Worm (Caenorhabditis elegans) whole organism, late embryonic: ENCODE results near the gene F36D3.8.

Source experiments
- C08G9.2 ChIP-seq: sonication (generic microtip); optimal IDR thresholded peaks from 2 replicates; lab custom pipeline; 2016; ENCODE audit warnings: mild to moderate bottlenecking, missing genetic modification characterization, moderate library complexity, missing compliant biosample characterization
- C38D4.7 ChIP-seq: fragments of 200-800 bp; sonication (Bioruptor generic); optimal IDR thresholded peaks from 2 replicates; lab custom pipeline; 2018; ENCODE audit warnings: mild to moderate bottlenecking, missing genetic modification characterization, moderate library complexity, missing compliant biosample characterization
- F13H6.1 ChIP-seq: sonication (generic microtip); optimal IDR thresholded peaks from 2 replicates; lab custom pipeline; 2016; ENCODE audit warnings: missing genetic modification characterization, missing compliant biosample characterization
- K02D7.2 ChIP-seq: sonication (generic microtip); optimal IDR thresholded peaks from 2 replicates; lab custom pipeline; 2017; ENCODE audit warnings: mild to moderate bottlenecking, missing genetic modification characterization, missing compliant biosample characterization
- K09A11.1 ChIP-seq: sonication (generic microtip); optimal IDR thresholded peaks from 2 replicates; lab custom pipeline; 2017; ENCODE audit warnings: antibody characterized with exemption, mild to moderate bottlenecking, missing genetic modification characterization, missing compliant biosample characterization; ENCODE audit not compliant: insufficient read depth
- T23F11.4 ChIP-seq: fragments of 200-800 bp; sonication (Bioruptor generic); optimal IDR thresholded peaks from 2 replicates; lab custom pipeline; 2018; ENCODE audit warnings: mild to moderate bottlenecking, missing genetic modification characterization, missing compliant biosample characterization
- ama-1 ChIP-seq: fragments of 150-350 bp; optimal IDR thresholded peaks from 2 replicates; lab custom pipeline; 2014
- ceh-14 ChIP-seq: sonication (generic microtip); optimal IDR thresholded peaks from 2 replicates; lab custom pipeline; 2016; ENCODE audit warnings: missing genotype, missing genetic modification characterization, missing compliant biosample characterization
- ceh-19 ChIP-seq: fragments of 200-800 bp; sonication (Bioruptor generic); optimal IDR thresholded peaks from 2 replicates; lab custom pipeline; 2018; ENCODE audit warnings: mild to moderate bottlenecking, missing genetic modification characterization, missing compliant biosample characterization
- ceh-22 ChIP-seq: sonication (generic microtip); optimal IDR thresholded peaks from 2 replicates; lab custom pipeline; 2017; ENCODE audit warnings: missing biosample characterization, missing genetic modification characterization
- ceh-34 ChIP-seq: sonication (generic microtip); optimal IDR thresholded peaks from 2 replicates; lab custom pipeline; 2016; ENCODE audit warnings: mild to moderate bottlenecking, missing genetic modification characterization, missing compliant biosample characterization
- ceh-45 ChIP-seq: fragments of 200-800 bp; sonication (Bioruptor generic); IDR thresholded peaks from 2 replicates; pipeline ENCODE4 v1.3.6; 2022; ENCODE audit warnings: missing genetic modification reagents, missing genetic modification characterization, missing compliant biosample characterization
- ceh-48 ChIP-seq: sonication (generic microtip); optimal IDR thresholded peaks from 2 replicates; lab custom pipeline; 2016; ENCODE audit warnings: missing genetic modification characterization, inconsistent platforms, missing compliant biosample characterization
- ceh-6 ChIP-seq: fragments of 200-800 bp; sonication (Bioruptor generic); optimal IDR thresholded peaks from 2 replicates; lab custom pipeline; 2018; ENCODE audit warnings: mild to moderate bottlenecking, missing genetic modification characterization, missing compliant biosample characterization
- ceh-9 ChIP-seq: sonication (generic microtip); optimal IDR thresholded peaks from 2 replicates; lab custom pipeline; 2016; ENCODE audit warnings: mild to moderate bottlenecking, missing genetic modification characterization, inconsistent platforms, missing compliant biosample characterization
- che-1 ChIP-seq: sonication (generic microtip); optimal IDR thresholded peaks from 2 replicates; lab custom pipeline; 2016; ENCODE audit warnings: mild to moderate bottlenecking, missing genetic modification characterization, missing compliant biosample characterization
- elt-2 ChIP-seq: sonication (generic microtip); optimal IDR thresholded peaks from 2 replicates; lab custom pipeline; 2016; ENCODE audit warnings: missing genetic modification reagents, missing genetic modification characterization, missing compliant biosample characterization
- elt-4 ChIP-seq: sonication (generic microtip); optimal IDR thresholded peaks from 2 replicates; lab custom pipeline; 2016; ENCODE audit warnings: missing genetic modification characterization, missing compliant biosample characterization
- ets-4 ChIP-seq: sonication (generic microtip); optimal IDR thresholded peaks from 2 replicates; lab custom pipeline; 2016; ENCODE audit warnings: missing genetic modification characterization, missing compliant biosample characterization
- eyg-1 ChIP-seq: sonication (generic microtip); optimal IDR thresholded peaks from 2 replicates; lab custom pipeline; 2016; ENCODE audit warnings: missing genotype, missing genetic modification characterization, missing compliant biosample characterization
- fax-1 ChIP-seq: sonication (generic microtip); optimal IDR thresholded peaks from 2 replicates; lab custom pipeline; 2016; ENCODE audit warnings: missing genotype, missing genetic modification characterization, missing compliant biosample characterization
- fkh-6 ChIP-seq: sonication (generic microtip); optimal IDR thresholded peaks from 2 replicates; lab custom pipeline; 2016; ENCODE audit warnings: missing genetic modification characterization, missing compliant biosample characterization
- gmeb-2 ChIP-seq: sonication (generic microtip); optimal IDR thresholded peaks from 2 replicates; lab custom pipeline; 2016; ENCODE audit warnings: missing genetic modification characterization, inconsistent platforms, missing compliant biosample characterization
- hlh-8 ChIP-seq: sonication (generic microtip); optimal IDR thresholded peaks from 2 replicates; lab custom pipeline; 2016; ENCODE audit warnings: missing genotype, missing genetic modification characterization, missing compliant biosample characterization
- lim-6 ChIP-seq: sonication (generic microtip); optimal IDR thresholded peaks from 2 replicates; lab custom pipeline; 2016; ENCODE audit warnings: missing genetic modification characterization, missing compliant biosample characterization
- nfya-1 ChIP-seq: sonication (generic microtip); optimal IDR thresholded peaks from 2 replicates; lab custom pipeline; 2017; ENCODE audit warnings: missing genetic modification characterization, mild to moderate bottlenecking, missing compliant biosample characterization, antibody characterized with exemption, moderate library complexity
- nhr-232 ChIP-seq: sonication (generic microtip); optimal IDR thresholded peaks from 2 replicates; lab custom pipeline; 2016; ENCODE audit warnings: missing genetic modification characterization, missing compliant biosample characterization
- pat-9 ChIP-seq: fragments of 200-800 bp; sonication (Bioruptor generic); optimal IDR thresholded peaks from 2 replicates; lab custom pipeline; 2018; ENCODE audit warnings: mild to moderate bottlenecking, missing genetic modification characterization, moderate library complexity, missing compliant biosample characterization
- pros-1 ChIP-seq: fragments of 150-350 bp; optimal IDR thresholded peaks from 2 replicates; lab custom pipeline; 2014; ENCODE audit warnings: missing biosample characterization, missing genetic modification reagents, missing genetic modification characterization
- sdc-2 ChIP-seq: sonication (generic microtip); optimal IDR thresholded peaks from 2 replicates; lab custom pipeline; 2016; ENCODE audit warnings: missing genotype, missing genetic modification characterization, missing compliant biosample characterization
- sox-4 ChIP-seq: sonication (generic microtip); optimal IDR thresholded peaks from 2 replicates; lab custom pipeline; 2017; ENCODE audit warnings: mild to moderate bottlenecking, missing genetic modification characterization, inconsistent platforms, missing compliant biosample characterization
- tbx-2 ChIP-seq: sonication (generic microtip); optimal IDR thresholded peaks from 2 replicates; lab custom pipeline; 2016; ENCODE audit warnings: missing genetic modification characterization, missing compliant biosample characterization
- tbx-7 ChIP-seq: sonication (generic microtip); optimal IDR thresholded peaks from 2 replicates; lab custom pipeline; 2016; ENCODE audit warnings: missing genotype, missing genetic modification characterization, missing compliant biosample characterization
- ttx-3 ChIP-seq: sonication (generic microtip); optimal IDR thresholded peaks from 2 replicates; lab custom pipeline; 2016; ENCODE audit warnings: missing genetic modification reagents, missing genetic modification characterization, missing compliant biosample characterization
- unc-3 ChIP-seq, 2 experiments: fragments of 200-800 bp in 1 of 2; sonication (Bioruptor generic) in 1 of 2; sonication (generic microtip) in 1 of 2; conservative IDR thresholded peaks in 1 of 2; optimal IDR thresholded peaks in 1 of 2; 2 replicates each; pipeline versions ENCODE4 v1.3.6 to Lab custom; 2016 to 2022; ENCODE audit warnings: missing compliant biosample characterization in 2 of 2, missing genetic modification characterization in 2 of 2, missing genetic modification reagents in 1 of 2
- unc-86 ChIP-seq: sonication (generic microtip); optimal IDR thresholded peaks from 2 replicates; lab custom pipeline; 2016; ENCODE audit warnings: missing genetic modification characterization, missing compliant biosample characterization

The F36D3.8 gene

DNA sequence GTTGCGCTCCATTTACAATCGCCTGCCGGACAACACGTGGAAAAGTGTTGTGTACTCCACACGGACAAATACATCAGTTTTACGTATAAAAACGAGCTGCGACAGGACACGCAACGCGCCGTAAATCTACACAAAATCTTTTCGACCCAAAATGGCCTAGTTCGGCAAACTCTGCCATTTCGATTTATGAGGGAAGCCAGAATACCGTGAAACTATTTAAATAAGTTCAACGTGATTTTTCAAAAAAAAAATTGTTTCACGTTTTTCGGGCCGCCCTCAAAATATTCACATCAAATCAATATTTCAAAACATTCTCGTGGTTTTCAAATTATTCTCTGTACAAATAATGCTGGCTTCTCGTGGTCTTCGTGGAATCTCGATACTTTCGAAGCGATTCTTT, at the start of gene F36D3.8:
Gene F36D3.8 (plus strand): TSS at position 301 of the 400 bp plus-strand sequence.
- TF ChIP-seq ceh-48 (tag; lab: Kevin White, UChicago) (no peak), F13H6.1 (tag; lab: Kevin White, UChicago) (no peak), che-1 (no peak), gmeb-2 (tag; lab: Kevin White, UChicago) (no peak), elt-4 (no peak), C08G9.2 (no peak)

DNA sequence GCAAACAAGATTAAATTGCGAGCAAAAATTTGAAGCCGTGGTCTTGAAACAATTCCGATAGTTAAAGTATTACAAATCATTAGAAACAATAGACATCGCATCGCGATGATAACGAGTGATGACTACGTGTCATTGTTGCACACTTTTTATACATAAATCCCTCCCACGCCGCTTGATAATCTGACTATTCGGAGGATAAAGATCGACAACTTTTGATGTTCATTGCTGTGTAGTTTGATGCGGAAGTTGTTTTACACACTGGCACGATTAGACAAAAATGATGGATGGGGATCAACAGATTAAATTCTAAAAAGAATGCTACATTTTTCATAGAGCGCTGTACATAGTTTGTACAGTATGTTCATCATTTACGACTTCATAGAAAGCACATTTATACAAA, 47.7 kb upstream of the F36D3.8 start, which contains the start of gene T08G3.11:
Gene T08G3.11 (minus strand): TSS at position 101 of the 400 bp plus-strand sequence.
- no peak for TF ChIP-seq ets-4 (tag; lab: Kevin White, UChicago)
- TF ChIP-seq pros-1 (tag; lab: Kevin White, UChicago): no peak
- no peak for TF ChIP-seq K02D7.2 (tag; lab: Kevin White, UChicago)
- TF ChIP-seq F13H6.1 (tag; lab: Kevin White, UChicago): no peak
- no peak for TF ChIP-seq K09A11.1 (tag; lab: Kevin White, UChicago)
- no peak for TF ChIP-seq C08G9.2
- TF ChIP-seq fkh-6 (tag; lab: Kevin White, UChicago): no peak
- TF ChIP-seq tbx-2: no peak

DNA sequence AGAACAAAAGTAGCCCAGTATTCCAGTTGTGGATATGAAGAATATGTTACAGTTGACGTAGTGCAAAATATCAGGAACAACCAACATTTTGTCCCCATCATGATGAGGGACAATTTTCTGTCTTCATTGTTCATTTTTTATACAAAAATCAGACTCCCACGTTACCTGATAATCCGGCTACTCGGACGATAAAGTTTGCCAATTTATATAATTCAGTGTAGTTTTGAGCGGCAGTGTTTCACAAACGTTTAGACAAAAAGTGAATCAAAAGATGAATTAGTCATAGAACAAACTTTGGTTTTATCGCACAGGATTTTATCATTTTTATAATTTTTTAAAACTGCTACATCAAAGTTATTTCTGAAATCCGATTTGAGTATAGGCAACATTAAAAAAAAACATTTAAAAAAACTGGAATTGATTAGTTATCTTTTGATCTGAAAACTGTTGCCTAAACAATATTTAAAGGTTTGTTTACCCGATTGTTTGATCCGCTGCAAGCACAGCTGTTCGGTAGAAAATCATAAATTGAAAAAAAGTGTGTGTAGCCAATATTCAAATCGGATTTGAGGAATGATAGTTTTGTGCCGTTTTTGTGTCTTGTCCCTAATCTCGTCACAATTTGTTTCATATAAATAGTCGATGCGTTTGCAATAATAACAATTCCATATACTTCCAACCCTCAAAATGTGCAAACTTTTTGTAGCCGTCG, 45.9 kb upstream of the F36D3.8 start, which contains the start of the genes F57E7.4 and spig-6:
Gene F57E7.4 (minus strand): TSS at position 101 of the 712 bp plus-strand sequence.
Gene spig-6 (plus strand): TSS at position 662 of the 712 bp plus-strand sequence.
- TF ChIP-seq sdc-2 (tag; lab: Kevin White, UChicago): no peak
- TF ChIP-seq ceh-45 (GFP tag; lab: Robert Waterston, UW): no peak

DNA sequence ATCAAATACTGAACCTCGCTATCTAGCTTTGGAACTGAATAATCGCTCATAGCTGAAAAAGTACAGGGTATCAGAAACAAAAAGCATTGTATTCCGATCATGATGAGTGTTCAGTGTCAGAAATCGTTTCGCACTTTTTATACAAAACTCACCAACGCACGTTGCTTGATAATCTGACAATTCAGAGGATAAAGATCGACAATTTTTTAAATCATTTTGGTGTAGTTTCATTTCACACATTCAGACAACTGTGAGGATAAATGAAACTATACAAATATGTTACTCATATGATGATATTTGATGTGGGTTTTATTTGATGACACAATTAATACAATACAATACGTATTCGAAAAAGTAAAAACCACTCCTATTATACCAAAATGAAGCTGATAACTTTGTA, 43.9 kb upstream of the F36D3.8 start, which contains the start of gene F57E7.2:
Gene F57E7.2 (minus strand): TSS at position 101 of the 400 bp plus-strand sequence.
- no peak for TF ChIP-seq fax-1 (tag; lab: Kevin White, UChicago)
- TF ChIP-seq ama-1 (lab: Kevin White, UChicago): no peak
- TF ChIP-seq C38D4.7: no peak
- TF ChIP-seq elt-4: no peak
- no peak for TF ChIP-seq ttx-3 (tag; lab: Kevin White, UChicago)
- no peak for TF ChIP-seq eyg-1

DNA sequence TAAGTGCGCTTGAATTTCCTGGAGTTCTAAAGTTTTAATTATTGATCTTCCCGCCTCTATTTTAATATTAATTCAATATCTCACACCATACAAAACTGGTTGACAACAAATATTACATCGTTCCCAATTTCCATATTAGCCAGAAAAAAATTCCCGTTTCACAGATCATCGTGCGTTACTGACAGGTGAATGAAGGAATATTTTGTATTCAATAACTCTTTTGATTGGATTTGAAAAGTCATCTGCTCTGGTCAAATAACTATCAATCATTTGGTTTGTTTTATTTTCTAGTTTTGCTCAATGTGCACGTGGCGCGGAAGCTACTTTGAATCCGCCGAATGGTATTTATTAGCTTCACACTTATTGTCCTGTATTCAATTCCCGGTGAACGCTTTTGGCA, 43.3 kb upstream of the F36D3.8 start, which contains the start of gene srh-139:
Gene srh-139 (plus strand): TSS at position 301 of the 400 bp plus-strand sequence.
- no peak for TF ChIP-seq nhr-232 (tag; lab: Kevin White, UChicago)
- TF ChIP-seq ceh-22 (tag; lab: Kevin White, UChicago): no peak
- no peak for TF ChIP-seq ttx-3 (tag; lab: Kevin White, UChicago)
- no peak for TF ChIP-seq ceh-6 (GFP tag; lab: Kevin White, UChicago)
- TF ChIP-seq lim-6 (tag; lab: Kevin White, UChicago): no peak
- TF ChIP-seq hlh-8: no peak
- no peak for TF ChIP-seq unc-3 (GFP tag; conservative IDR thresholded peaks at IDR 0.05; lab: Robert Waterston, UW)
- no peak for TF ChIP-seq unc-3 (tag; optimal IDR thresholded peaks at IDR 0.05; lab: Kevin White, UChicago)
- TF ChIP-seq ceh-9 (tag; lab: Kevin White, UChicago): no peak
- TF ChIP-seq che-1: no peak
- TF ChIP-seq T23F11.4: no peak
- TF ChIP-seq unc-86 (tag; lab: Kevin White, UChicago): no peak
- TF ChIP-seq sox-4: no peak
- TF ChIP-seq ceh-19 (GFP tag; lab: Kevin White, UChicago): no peak
- TF ChIP-seq, all 69 proteins: peak for 0

DNA sequence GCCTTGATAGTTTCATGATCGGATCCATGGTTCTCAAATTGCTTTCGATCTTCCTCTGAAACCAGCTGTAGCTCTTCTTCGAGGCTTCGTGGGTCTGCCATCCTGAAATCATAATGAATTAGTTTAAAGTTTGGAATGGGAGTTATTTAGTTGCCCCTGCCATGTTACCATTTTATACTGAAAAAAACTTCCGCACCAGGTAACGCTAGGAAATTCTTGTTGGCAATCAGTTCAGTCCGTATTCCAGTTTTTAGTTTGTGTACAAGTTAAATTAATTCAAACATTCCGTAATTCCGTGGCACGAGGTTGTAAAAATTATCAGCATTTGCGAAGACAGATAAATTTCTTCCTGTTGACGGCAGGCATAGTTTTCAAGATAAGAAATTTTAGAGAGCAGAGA, 39.5 kb upstream of the F36D3.8 start, which contains the start of gene Y32B12A.5:
Gene Y32B12A.5 (minus strand): TSS at position 101 of the 400 bp plus-strand sequence.
- no peak for TF ChIP-seq elt-2 (tag; lab: Kevin White, UChicago)
- TF ChIP-seq F13H6.1 (tag; lab: Kevin White, UChicago): no peak
- no peak for TF ChIP-seq ttx-3 (tag; lab: Kevin White, UChicago)
- TF ChIP-seq pat-9: no peak
- no peak for TF ChIP-seq ceh-14 (tag; lab: Kevin White, UChicago)
- TF ChIP-seq eyg-1: no peak
- no peak for TF ChIP-seq nfya-1 (tag; lab: Kevin White, UChicago)
- TF ChIP-seq ceh-34: no peak
- TF ChIP-seq tbx-7 (tag; lab: Kevin White, UChicago): no peak
- TF ChIP-seq T23F11.4: no peak
